Fruit fly (Drosophila melanogaster) whole organism, embryonic: ENCODE results near the gene Cisd2.

Source experiments
- Ada2b ChIP-seq: fragments of 200-800 bp; sonication (Bioruptor generic); IDR thresholded peaks from 2 replicates; pipeline ENCODE4 v1.3.6; 2022; ENCODE audit warnings: missing biosample characterization, missing genetic modification characterization
- Atf6 ChIP-seq: fragments of 200-800 bp; sonication (Bioruptor generic); IDR thresholded peaks from 2 replicates; pipeline ENCODE4 v1.3.6; 2022; ENCODE audit warnings: missing biosample characterization, missing genetic modification characterization
- CG10209 ChIP-seq: fragments of 200-800 bp; sonication (Bioruptor generic); optimal IDR thresholded peaks from 3 replicates; lab custom pipeline; 2017; ENCODE audit warnings: missing biosample characterization, mild to moderate bottlenecking, missing genetic modification characterization, missing genetic modification reagents
- CG10979 ChIP-seq: fragments of 200-800 bp; sonication (Bioruptor generic); optimal IDR thresholded peaks from 2 replicates; lab custom pipeline; 2018; ENCODE audit warnings: missing biosample characterization, mild to moderate bottlenecking, missing genetic modification characterization, moderate library complexity
- CG11247 ChIP-seq: fragments of 200-800 bp; sonication (Bioruptor generic); IDR thresholded peaks from 2 replicates; pipeline ENCODE4 v1.3.6; 2022; ENCODE audit warnings: missing biosample characterization, missing genetic modification characterization
- CG11696 ChIP-seq: fragments of 200-800 bp; sonication (Bioruptor generic); IDR thresholded peaks from 2 replicates; pipeline ENCODE4 v1.3.6; 2022; ENCODE audit warnings: missing biosample characterization, missing genetic modification characterization
- CG1233 ChIP-seq: fragments of 200-800 bp; sonication (Bioruptor generic); optimal IDR thresholded peaks from 4 replicates; lab custom pipeline; 2018; ENCODE audit warnings: missing biosample characterization, mild to moderate bottlenecking, missing genetic modification characterization
- CG12744 ChIP-seq: fragments of 200-800 bp; sonication (Bioruptor generic); optimal IDR thresholded peaks from 2 replicates; lab custom pipeline; 2016; ENCODE audit warnings: missing biosample characterization, missing genetic modification characterization
- CG13624 ChIP-seq: fragments of 200-800 bp; sonication (Bioruptor generic); optimal IDR thresholded peaks from 2 replicates; lab custom pipeline; 2016; ENCODE audit warnings: missing biosample characterization, missing genetic modification characterization
- CG13775 ChIP-seq: fragments of 200-800 bp; sonication (Bioruptor generic); optimal IDR thresholded peaks from 3 replicates; lab custom pipeline; 2017; ENCODE audit warnings: missing biosample characterization, mild to moderate bottlenecking, missing genetic modification characterization
- CG14860 ChIP-seq: fragments of 200-800 bp; sonication (Bioruptor generic); IDR thresholded peaks from 3 replicates; pipeline ENCODE4 v1.3.6; 2022; ENCODE audit warnings: missing biosample characterization, missing genetic modification characterization; ENCODE audit not compliant: partially characterized antibody
- CG15269 ChIP-seq: fragments of 200-800 bp; sonication (Bioruptor generic); optimal IDR thresholded peaks from 2 replicates; lab custom pipeline; 2018; ENCODE audit warnings: missing biosample characterization, mild to moderate bottlenecking, missing genetic modification characterization, moderate library complexity
- CG16813 ChIP-seq: fragments of 200-800 bp; sonication (Bioruptor generic); IDR thresholded peaks from 3 replicates; pipeline ENCODE4 v1.3.6; 2022; ENCODE audit warnings: missing biosample characterization, missing genetic modification characterization; ENCODE audit not compliant: partially characterized antibody
- CG16863 ChIP-seq: fragments of 200-800 bp; sonication (Bioruptor generic); optimal IDR thresholded peaks from 3 replicates; lab custom pipeline; 2016; ENCODE audit warnings: missing biosample characterization, missing genetic modification characterization
- CG17359 ChIP-seq: fragments of 200-800 bp; sonication (Bioruptor generic); optimal IDR thresholded peaks from 3 replicates; lab custom pipeline; 2018; ENCODE audit warnings: missing biosample characterization, mild to moderate bottlenecking, missing genetic modification characterization, moderate library complexity
- CG18262 ChIP-seq: fragments of 200-800 bp; optimal IDR thresholded peaks from 3 replicates; lab custom pipeline; 2019; ENCODE audit warnings: missing biosample characterization, mild to moderate bottlenecking, missing genetic modification characterization, moderate library complexity
- CG3726 ChIP-seq: fragments of 200-800 bp; sonication (Bioruptor generic); IDR thresholded peaks from 3 replicates; pipeline ENCODE4, ENCODE4 v1.3.6; 2022; ENCODE audit warnings: missing biosample characterization, missing genetic modification characterization
- CG3847 ChIP-seq: fragments of 200-800 bp; sonication (Bioruptor generic); IDR thresholded peaks from 2 replicates; pipeline ENCODE4 v1.3.6; 2022; ENCODE audit warnings: missing biosample characterization, missing genetic modification characterization
- CG6272 ChIP-seq: fragments of 200-800 bp; sonication (Bioruptor generic); IDR thresholded peaks from 2 replicates; pipeline ENCODE4 v1.3.6; 2022; ENCODE audit warnings: missing biosample characterization, missing genetic modification characterization
- CG9609 ChIP-seq: fragments of 200-800 bp; sonication (Bioruptor generic); optimal IDR thresholded peaks from 3 replicates; lab custom pipeline; 2016; ENCODE audit warnings: missing biosample characterization, missing genetic modification characterization
- CG9727 ChIP-seq: fragments of 200-800 bp; sonication (Bioruptor generic); optimal IDR thresholded peaks from 3 replicates; lab custom pipeline; 2017; ENCODE audit warnings: missing biosample characterization, mild to moderate bottlenecking, missing genetic modification characterization
- CG9817 ChIP-seq: fragments of 200-800 bp; sonication (Bioruptor generic); optimal IDR thresholded peaks from 2 replicates; lab custom pipeline; 2018; ENCODE audit warnings: missing biosample characterization, mild to moderate bottlenecking, missing genetic modification characterization, moderate library complexity
- CG9876 ChIP-seq: fragments of 200-800 bp; sonication (Bioruptor generic); optimal IDR thresholded peaks from 2 replicates; lab custom pipeline; 2016; ENCODE audit warnings: missing biosample characterization, missing genetic modification characterization
- CG9932 ChIP-seq: fragments of 200-800 bp; sonication (Bioruptor generic); IDR thresholded peaks from 2 replicates; pipeline ENCODE4 v1.3.6; 2022; ENCODE audit warnings: missing biosample characterization, missing genetic modification characterization
- Deaf1 ChIP-seq: fragments of 200-800 bp; optimal IDR thresholded peaks from 3 replicates; lab custom pipeline; 2019; ENCODE audit warnings: missing biosample characterization, mild to moderate bottlenecking, missing genetic modification characterization, moderate library complexity
- Gsc ChIP-seq: fragments of 200-800 bp; sonication (Bioruptor generic); IDR thresholded peaks from 2 replicates; pipeline ENCODE4 v1.3.6; 2022; ENCODE audit warnings: missing biosample characterization, missing genetic modification characterization
- H2.0 ChIP-seq: fragments of 200-800 bp; sonication (Bioruptor generic); IDR thresholded peaks from 2 replicates; pipeline ENCODE4 v1.3.6; 2022; ENCODE audit warnings: missing biosample characterization, missing genetic modification characterization
- Hmr ChIP-seq: fragments of 200-800 bp; sonication (Bioruptor generic); optimal IDR thresholded peaks from 3 replicates; lab custom pipeline; 2017; ENCODE audit warnings: mild to moderate bottlenecking, missing biosample characterization, missing genetic modification reagents, missing genetic modification characterization
- Hmx ChIP-seq: fragments of 200-800 bp; sonication (Bioruptor generic); optimal IDR thresholded peaks from 2 replicates; lab custom pipeline; 2016; ENCODE audit warnings: missing biosample characterization, missing genetic modification characterization
- Hr39 ChIP-seq: fragments of >200 bp; optimal IDR thresholded peaks from 2 replicates; lab custom pipeline; 2017
- Hsf ChIP-seq: fragments of 200-800 bp; sonication (Bioruptor generic); optimal IDR thresholded peaks from 3 replicates; lab custom pipeline; 2016; ENCODE audit warnings: missing biosample characterization, missing genetic modification characterization
- Lim3 ChIP-seq: fragments of 200-800 bp; sonication (Bioruptor generic); IDR thresholded peaks from 2 replicates; pipeline ENCODE4 v1.3.6; 2022; ENCODE audit warnings: missing biosample characterization, missing genetic modification characterization
- NK7.1 ChIP-seq: fragments of 200-800 bp; sonication (Bioruptor generic); optimal IDR thresholded peaks from 3 replicates; lab custom pipeline; 2016; ENCODE audit warnings: missing biosample characterization, missing genetic modification characterization
- Ptx1 ChIP-seq: fragments of 200-800 bp; sonication (Bioruptor generic); IDR thresholded peaks from 2 replicates; pipeline ENCODE4 v1.3.6; 2022; ENCODE audit warnings: missing biosample characterization, missing genetic modification characterization
- Ssrp ChIP-seq: fragments of 200-800 bp; sonication (Bioruptor generic); optimal IDR thresholded peaks from 2 replicates; lab custom pipeline; 2018; ENCODE audit warnings: missing biosample characterization, mild to moderate bottlenecking, missing genetic modification characterization, moderate library complexity
- Xbp1 ChIP-seq: fragments of 200-800 bp; sonication (Bioruptor generic); optimal IDR thresholded peaks from 3 replicates; lab custom pipeline; 2016; ENCODE audit warnings: missing biosample characterization, mild to moderate bottlenecking, missing genetic modification characterization
- al ChIP-seq: fragments of 200-800 bp; sonication (Bioruptor generic); IDR thresholded peaks from 2 replicates; pipeline ENCODE4 v1.3.6; 2022; ENCODE audit warnings: missing biosample characterization, missing genetic modification characterization
- ase ChIP-seq: fragments of 200-800 bp; sonication (Bioruptor generic); IDR thresholded peaks from 3 replicates; pipeline ENCODE4 v1.3.6; 2022; ENCODE audit warnings: missing biosample characterization, missing genetic modification characterization
- dm ChIP-seq: fragments of 200-800 bp; sonication (Bioruptor generic); optimal IDR thresholded peaks from 3 replicates; lab custom pipeline; 2016; ENCODE audit warnings: missing biosample characterization, missing genetic modification characterization
- exex ChIP-seq: fragments of 200-800 bp; sonication (Bioruptor generic); optimal IDR thresholded peaks from 4 replicates; lab custom pipeline; 2018; ENCODE audit warnings: missing biosample characterization, mild to moderate bottlenecking, missing genetic modification characterization, moderate library complexity
- gcm ChIP-seq: fragments of 200-800 bp; sonication (Bioruptor generic); optimal IDR thresholded peaks from 2 replicates; lab custom pipeline; 2019; ENCODE audit warnings: missing biosample characterization, mild to moderate bottlenecking, missing genetic modification characterization, moderate library complexity
- inv ChIP-seq: fragments of 200-800 bp; sonication (Bioruptor generic); IDR thresholded peaks from 2 replicates; pipeline ENCODE4 v1.3.6; 2022; ENCODE audit warnings: missing biosample characterization, missing genetic modification characterization; ENCODE audit not compliant: partially characterized antibody
- lmd ChIP-seq: fragments of 200-800 bp; sonication (Bioruptor generic); IDR thresholded peaks from 2 replicates; pipeline ENCODE4 v1.3.6; 2022; ENCODE audit warnings: missing biosample characterization, missing genetic modification characterization
- maf-S ChIP-seq: fragments of 200-800 bp; sonication (Bioruptor generic); optimal IDR thresholded peaks from 2 replicates; lab custom pipeline; 2016; ENCODE audit warnings: missing biosample characterization, missing genetic modification characterization
- pita ChIP-seq: fragments of 200-800 bp; sonication (Bioruptor generic); optimal IDR thresholded peaks from 2 replicates; lab custom pipeline; 2017; ENCODE audit warnings: missing biosample characterization, mild to moderate bottlenecking, missing genetic modification characterization
- row ChIP-seq: fragments of 200-800 bp; sonication (Bioruptor generic); IDR thresholded peaks from 3 replicates; pipeline ENCODE4 v1.3.6; 2022; ENCODE audit warnings: missing biosample characterization, missing genetic modification characterization
- slou ChIP-seq: fragments of 200-800 bp; sonication (Bioruptor generic); optimal IDR thresholded peaks from 3 replicates; lab custom pipeline; 2016; ENCODE audit warnings: missing biosample characterization, missing genetic modification characterization
- tup ChIP-seq: fragments of 200-800 bp; sonication (Bioruptor generic); optimal IDR thresholded peaks from 2 replicates; lab custom pipeline; 2016; ENCODE audit warnings: missing biosample characterization, mild to moderate bottlenecking, missing genetic modification characterization, moderate library complexity
- tx ChIP-seq: fragments of 200-800 bp; sonication (Bioruptor generic); optimal IDR thresholded peaks from 2 replicates; lab custom pipeline; 2016; ENCODE audit warnings: missing biosample characterization, missing genetic modification characterization
- usp ChIP-seq: fragments of >200 bp; optimal IDR thresholded peaks from 2 replicates; lab custom pipeline; 2017; ENCODE audit warnings: missing biosample characterization, missing genetic modification characterization
- wor ChIP-seq: fragments of 200-800 bp; sonication (Bioruptor generic); IDR thresholded peaks from 2 replicates; pipeline ENCODE4 v1.3.6; 2022; ENCODE audit warnings: missing biosample characterization, missing genetic modification characterization
- zfh2 ChIP-seq: fragments of 200-800 bp; sonication (Bioruptor generic); optimal IDR thresholded peaks from 2 replicates; lab custom pipeline; 2016; ENCODE audit warnings: missing biosample characterization, missing genetic modification characterization

Gene Cisd2

dm6 chr3R:29251418-29251817 lies 28.2 kb upstream of the Cisd2 start (continued):
- TF ChIP-seq CG10979 (tag; lab: Kevin White, UChicago) (peak; percentile 8), slou (GFP tag; lab: Kevin White, UChicago) (no peak), CG16813 (GFP tag; lab: Robert Waterston, UW) (peak; percentile 68), CG9727 (GFP tag; lab: Kevin White, UChicago) (peak; percentile 29), CG9876 (GFP tag; lab: Kevin White, UChicago) (no peak), Deaf1 (tag; lab: Kevin White, UChicago) (no peak), CG9932 (GFP tag; lab: Robert Waterston, UW) (peak; percentile 45; the same call in 1 of the 2 replicates), NK7.1 (GFP tag; lab: Kevin White, UChicago) (peak; percentile 5), CG12744 (GFP tag; lab: Kevin White, UChicago) (peak; percentile 8), exex (tag; lab: Kevin White, UChicago) (no peak), CG15269 (tag; lab: Kevin White, UChicago) (peak; percentile 10), CG17359 (tag; lab: Kevin White, UChicago) (peak; percentile 9), row (GFP tag; lab: Robert Waterston, UW) (peak; percentile 86), dm (no peak), CG3726 (no peak), wor (no peak), zfh2 (GFP tag; lab: Kevin White, UChicago) (no peak), Ada2b (no peak), CG9609 (no peak), CG13775 (peak; percentile 16), Hr39 (lab: Kevin White, UChicago) (no peak), Gsc (GFP tag; lab: Robert Waterston, UW) (no peak), CG11247 (peak; percentile 34; the same call in 1 of the 2 replicates), Hmx (GFP tag; lab: Kevin White, UChicago) (no peak), CG11696 (GFP tag; lab: Robert Waterston, UW) (no peak), gcm (GFP tag; lab: Kevin White, UChicago) (no peak), CG10209 (peak; percentile 13), tx (peak; percentile 9), maf-S (GFP tag; lab: Kevin White, UChicago) (no peak), Hsf (peak; percentile 13), CG9817 (tag; lab: Kevin White, UChicago) (no peak), ase (GFP tag; lab: Robert Waterston, UW) (no peak), H2.0 (GFP tag; lab: Robert Waterston, UW) (no peak), CG1233 (GFP tag; lab: Kevin White, UChicago) (no peak), Hmr (GFP tag; lab: Kevin White, UChicago) (peak; percentile 12), CG3847 (0 out of 2 replicates have a peak, but pooled peaks have one; percentile 26), Atf6 (GFP tag; lab: Robert Waterston, UW) (no peak), Ptx1 (GFP tag; lab: Robert Waterston, UW) (0 out of 2 replicates have a peak, but pooled peaks have one; percentile 12), usp (GFP tag; lab: Kevin White, UChicago) (no peak), Ssrp (tag; lab: Kevin White, UChicago) (no peak), CG14860 (GFP tag; lab: Robert Waterston, UW) (peak; percentile 58; the same call in 1 of the 3 replicates), CG6272 (GFP tag; lab: Robert Waterston, UW) (peak; percentile 30; the same call in 1 of the 2 replicates), Xbp1 (GFP tag; lab: Kevin White, UChicago) (peak; percentile 54), inv (peak; percentile 57), CG18262 (tag; lab: Kevin White, UChicago) (no peak), al (GFP tag; lab: Robert Waterston, UW) (no peak), pita (peak; percentile 37), tup (no peak), CG16863 (GFP tag; lab: Kevin White, UChicago) (peak; percentile 23), lmd (no peak; the same call in 1 of the 2 replicates), Lim3 (GFP tag; lab: Robert Waterston, UW) (no peak), CG13624 (GFP tag; lab: Kevin White, UChicago) (peak; percentile 37)
